Fruit fly (Drosophila melanogaster) whole organism, adult: ENCODE measurements around the gene alien.
A peak's percentile ranks its signal among the peaks of the same experiment; 100 is the strongest.

Experiments used
- CG11617 ChIP-seq: fragments of 200-800 bp; sonication (Bioruptor generic); optimal IDR thresholded peaks from 2 replicates; lab custom pipeline; 2017; ENCODE audit warnings: mild to moderate bottlenecking, missing biosample characterization, missing genetic modification reagents, missing genetic modification characterization
- CG12768 ChIP-seq: fragments of 200-800 bp; sonication (Bioruptor generic); optimal IDR thresholded peaks from 2 replicates; lab custom pipeline; 2017; ENCODE audit warnings: missing biosample characterization, missing genetic modification characterization, mild to moderate bottlenecking, moderate library complexity, missing genetic modification reagents
- CG14711 ChIP-seq: fragments of 200-800 bp; sonication (Bioruptor generic); optimal IDR thresholded peaks from 2 replicates; lab custom pipeline; 2018; ENCODE audit warnings: missing biosample characterization, mild to moderate bottlenecking, missing genetic modification characterization, moderate library complexity
- CG5204 ChIP-seq: fragments of 200-800 bp; sonication (Bioruptor generic); optimal IDR thresholded peaks from 2 replicates; lab custom pipeline; 2016; ENCODE audit warnings: missing biosample characterization, missing genetic modification characterization
- CG7045 ChIP-seq: fragments of 200-800 bp; sonication (Bioruptor generic); optimal IDR thresholded peaks from 2 replicates; lab custom pipeline; 2017; ENCODE audit warnings: missing biosample characterization, mild to moderate bottlenecking, missing genetic modification characterization
- Clk ChIP-seq: fragments of 200-800 bp; sonication (Bioruptor generic); optimal IDR thresholded peaks from 2 replicates; lab custom pipeline; 2017; ENCODE audit warnings: missing biosample characterization, missing genetic modification characterization
- Crg-1 ChIP-seq: fragments of 200-800 bp; sonication (Bioruptor generic); optimal IDR thresholded peaks from 2 replicates; lab custom pipeline; 2016; ENCODE audit warnings: missing biosample characterization, missing genetic modification characterization
- Hr96 ChIP-seq: fragments of 200-800 bp; sonication (Bioruptor generic); optimal IDR thresholded peaks from 2 replicates; lab custom pipeline; 2016; ENCODE audit warnings: missing biosample characterization, missing genetic modification characterization
- Mnt ChIP-seq: fragments of 200-800 bp; sonication (Bioruptor generic); optimal IDR thresholded peaks from 2 replicates; lab custom pipeline; 2016; ENCODE audit warnings: missing biosample characterization, mild to moderate bottlenecking, missing genetic modification characterization
- cic ChIP-seq: fragments of 200-800 bp; sonication (Bioruptor generic); optimal IDR thresholded peaks from 2 replicates; lab custom pipeline; 2017; ENCODE audit warnings: missing biosample characterization, mild to moderate bottlenecking, missing genetic modification characterization, moderate library complexity
- cnc ChIP-seq, 2 experiments: fragments of >200 bp; optimal IDR thresholded peaks; 2 replicates each; lab custom pipeline; 2017
- kay ChIP-seq: fragments of 200-800 bp; sonication (Bioruptor generic); peaks from one replicate; lab custom pipeline; 2016; ENCODE audit warnings: missing biosample characterization, missing genetic modification characterization, borderline replicate concordance
- ovo ChIP-seq: fragments of 200-800 bp; sonication (Bioruptor generic); optimal IDR thresholded peaks from 2 replicates; lab custom pipeline; 2016; ENCODE audit warnings: missing biosample characterization, missing genetic modification characterization
- pad ChIP-seq: fragments of 200-800 bp; sonication (Bioruptor generic); optimal IDR thresholded peaks from 3 replicates; lab custom pipeline; 2017; ENCODE audit warnings: missing biosample characterization, missing genetic modification characterization, mild to moderate bottlenecking, moderate library complexity, missing genetic modification reagents
- tj ChIP-seq: fragments of 200-800 bp; sonication (Bioruptor generic); optimal IDR thresholded peaks from 3 replicates; lab custom pipeline; 2017; ENCODE audit warnings: missing biosample characterization, mild to moderate bottlenecking, missing genetic modification characterization, moderate library complexity
- toe ChIP-seq: fragments of 200-800 bp; sonication (Bioruptor generic); optimal IDR thresholded peaks from 2 replicates; lab custom pipeline; 2016; ENCODE audit warnings: missing biosample characterization, missing genetic modification characterization

alien gene

DNA sequence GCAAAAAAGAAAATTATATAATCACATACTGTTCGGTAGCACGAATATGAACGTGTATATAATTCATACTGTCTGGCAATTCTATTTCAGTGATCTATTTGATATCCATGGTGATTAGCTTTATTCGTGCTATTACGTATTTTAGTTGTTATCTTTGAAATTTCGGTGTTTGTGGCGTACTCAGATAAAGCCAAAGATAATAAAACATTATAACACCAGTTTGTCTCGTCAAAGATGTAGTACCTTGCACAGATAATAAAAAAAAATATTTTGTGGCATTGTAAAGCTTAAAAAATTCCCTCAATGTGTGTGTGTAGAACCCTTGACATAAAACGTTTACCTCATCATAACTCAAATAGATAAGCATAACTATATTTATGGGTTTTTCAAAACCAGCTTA is 49.2 kb downstream of the alien start:
- TF ChIP-seq kay, result peak; percentile 8
- no peak for TF ChIP-seq ovo (GFP tag; lab: Kevin White, UChicago)
- no peak for TF ChIP-seq Mnt (GFP tag; lab: Kevin White, UChicago)
- no peak for TF ChIP-seq Hr96 (GFP tag; lab: Kevin White, UChicago)
- TF ChIP-seq pad (GFP tag; lab: Kevin White, UChicago), result no peak

DNA sequence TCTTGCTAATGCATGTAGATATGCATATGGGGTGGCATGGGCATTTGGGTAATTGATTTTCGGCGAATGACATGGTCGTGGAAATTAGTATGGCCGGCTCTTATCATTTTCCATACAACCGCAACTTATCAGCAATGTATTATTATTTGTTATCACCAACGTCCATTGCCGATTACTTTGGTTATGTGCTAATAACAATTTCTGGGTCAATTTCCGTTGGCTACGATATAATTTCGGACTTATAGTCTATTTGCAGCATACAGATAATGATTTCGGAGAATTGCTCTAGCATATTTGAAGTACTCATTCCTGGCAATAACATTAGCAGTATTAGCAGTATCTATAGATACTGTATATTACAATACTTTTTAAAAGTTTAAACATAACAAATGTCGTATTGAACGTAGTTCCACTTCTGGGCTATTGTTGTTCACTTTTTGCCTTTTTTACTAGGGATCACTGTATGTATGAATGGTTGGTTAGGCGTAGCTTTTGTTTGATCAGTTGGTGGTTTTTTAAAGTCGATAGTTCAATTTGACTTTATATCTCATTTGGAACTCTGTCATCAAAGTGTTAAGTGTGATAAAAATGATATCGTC is 50.4 kb downstream of the alien start, which contains the start of gene CG46397:
Gene CG46397 (plus strand): TSS at position 549 of the 599 bp plus-strand sequence.
- TF ChIP-seq toe, result no peak
- no peak for TF ChIP-seq Hr96 (GFP tag; lab: Kevin White, UChicago)
- TF ChIP-seq kay, result no peak
- TF ChIP-seq cnc (optimal IDR thresholded peaks at IDR 0.05; lab: Kevin White, UChicago), result no peak
- no peak for TF ChIP-seq Clk (GFP tag; lab: Kevin White, UChicago)
- TF ChIP-seq CG11617 (GFP tag; lab: Kevin White, UChicago), result no peak
- TF ChIP-seq CG14711 (tag; lab: Kevin White, UChicago), result no peak
- TF ChIP-seq cic (GFP tag; lab: Kevin White, UChicago), result no peak
- no peak for TF ChIP-seq Crg-1
- TF ChIP-seq CG7045 (GFP tag; lab: Kevin White, UChicago), result no peak
- TF ChIP-seq CG5204 (GFP tag; lab: Kevin White, UChicago), result no peak
- no peak for TF ChIP-seq pad (GFP tag; lab: Kevin White, UChicago)
- TF ChIP-seq CG12768 (GFP tag; lab: Kevin White, UChicago), result no peak
- TF ChIP-seq tj, result no peak
